Fruit fly (Drosophila melanogaster): ENCODE data around the gene Cpr67Fa1.

- TF ChIP-seq bab1 (GFP tag; optimal IDR thresholded peaks at IDR 0.05) (no peak), CG14711 (tag; optimal IDR thresholded peaks at IDR 0.05) (no peak), CG5204 (GFP tag; optimal IDR thresholded peaks at IDR 0.05) (no peak), Crg-1 (GFP tag; optimal IDR thresholded peaks at IDR 0.05) (no peak), cnc (optimal IDR thresholded peaks at IDR 0.05) (no peak), Hr96 (GFP tag; optimal IDR thresholded peaks at IDR 0.05) (no peak), Clk (GFP tag; optimal IDR thresholded peaks at IDR 0.05) (no peak), CG33017 (tag; optimal IDR thresholded peaks at IDR 0.05) (no peak), cic (GFP tag; optimal IDR thresholded peaks at IDR 0.05) (no peak), kay (GFP tag; ENCODE audit: borderline replicate concordance) (no peak)
Measured at dm6 chr3L:10903449-10903848, 13.7 kb downstream of the Cpr67Fa1 start.
